Worm (Caenorhabditis elegans): Measurements from ENCODE around the gene sdz-19.

Gene sdz-19

ce11 chrX:12511384-12512007, 8.4 kb upstream of the sdz-19 start:
- TF ChIP-seq tab-1 (GFP tag; IDR thresholded peaks at IDR 0.05) (no peak), T22C8.4 (GFP tag; IDR thresholded peaks at IDR 0.05) (no peak), ref-1 (GFP tag; conservative IDR thresholded peaks at IDR 0.05) (no peak), flt-1 (GFP tag; IDR thresholded peaks at IDR 0.05) (no peak), ztf-23 (GFP tag; IDR thresholded peaks at IDR 0.05) (no peak), ztf-29 (GFP tag; IDR thresholded peaks at IDR 0.05) (no peak), klf-2 (GFP tag; conservative IDR thresholded peaks at IDR 0.05) (no peak), med-1 (GFP tag; optimal IDR thresholded peaks at IDR 0.05; ENCODE audit: insufficient read depth) (no peak), cog-1 (tag; optimal IDR thresholded peaks at IDR 0.05) (no peak)

DNA sequence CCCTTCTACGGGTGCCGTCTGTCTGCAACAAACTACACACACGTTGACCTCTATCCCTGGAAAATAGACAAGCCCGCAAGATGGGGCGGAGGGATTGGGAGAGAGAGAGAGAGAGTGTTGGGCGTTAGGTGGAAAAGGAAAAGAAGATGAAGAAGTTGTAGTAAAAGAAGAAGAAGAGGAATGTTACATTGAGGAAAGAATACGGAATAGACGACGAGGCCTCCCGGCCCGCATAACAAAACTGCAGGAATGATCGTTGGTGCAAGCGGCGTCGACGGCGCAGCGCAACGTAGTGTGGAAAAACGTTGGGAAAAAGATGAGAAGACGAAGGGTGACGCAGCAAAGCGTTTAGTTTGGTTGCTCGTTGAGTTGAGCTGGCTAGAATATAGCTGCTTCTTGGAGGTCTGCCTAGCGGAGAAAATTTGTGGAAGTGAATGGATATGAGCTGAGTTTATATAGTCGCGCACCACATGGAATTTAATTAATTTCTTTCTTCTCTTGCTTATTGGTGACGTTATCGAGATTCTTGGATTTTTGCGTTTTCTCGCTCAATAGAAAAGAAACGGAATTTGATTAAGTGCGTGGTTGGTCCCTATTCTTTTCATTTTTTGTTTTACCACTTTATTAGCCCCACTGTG, 7.1 kb upstream of the sdz-19 start:
- TF ChIP-seq tab-1 (GFP tag; IDR thresholded peaks at IDR 0.05) (no peak), ztf-29 (GFP tag; IDR thresholded peaks at IDR 0.05) (0 out of 2 replicates have a peak, but pooled peaks have one; percentile 56), cog-1 (tag; optimal IDR thresholded peaks at IDR 0.05) (peak; percentile 29)

DNA sequence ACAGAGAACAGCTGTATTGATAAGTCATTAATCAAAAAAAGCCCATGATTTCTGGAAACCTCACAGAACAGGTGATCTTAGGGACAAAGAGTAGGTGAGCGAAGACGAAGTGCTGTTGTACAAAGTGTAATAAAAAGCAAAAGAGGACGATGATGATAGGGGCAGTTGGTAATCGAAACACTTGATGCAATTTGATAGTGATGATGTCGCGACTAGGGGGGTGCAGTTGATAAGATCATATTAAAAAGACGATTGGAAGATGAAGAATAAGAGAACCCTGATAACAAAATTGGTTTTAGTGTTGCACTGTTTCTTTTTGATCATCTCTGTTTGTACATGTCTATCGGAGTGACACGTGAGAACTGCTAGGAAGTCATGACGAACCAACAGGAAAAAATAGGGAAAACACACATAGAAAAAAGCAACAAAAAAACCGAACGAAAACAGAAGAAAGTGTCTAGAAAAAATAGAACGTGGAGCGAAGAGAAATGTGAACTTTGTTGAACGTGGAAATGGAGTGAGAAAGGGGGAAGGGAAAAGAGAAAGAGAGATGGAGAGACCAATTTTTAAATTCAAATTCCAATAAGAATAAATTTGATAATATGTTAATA, 6.3 kb upstream of the sdz-19 start:
- TF ChIP-seq ztf-29 (GFP tag; IDR thresholded peaks at IDR 0.05) (no peak), cog-1 (tag; optimal IDR thresholded peaks at IDR 0.05) (no peak), klf-2 (GFP tag; conservative IDR thresholded peaks at IDR 0.05) (no peak), tab-1 (GFP tag; IDR thresholded peaks at IDR 0.05) (no peak), ztf-23 (GFP tag; IDR thresholded peaks at IDR 0.05) (no peak), ref-1 (GFP tag; conservative IDR thresholded peaks at IDR 0.05) (no peak), flt-1 (GFP tag; IDR thresholded peaks at IDR 0.05) (no peak), T22C8.4 (GFP tag; IDR thresholded peaks at IDR 0.05) (no peak), med-1 (GFP tag; optimal IDR thresholded peaks at IDR 0.05; ENCODE audit: insufficient read depth) (no peak)

ce11 chrX:12502582-12502981, 556 bp downstream of the sdz-19 start:
- 0 out of 2 replicates have a peak, but pooled peaks have one; percentile 50 for TF ChIP-seq klf-2 (GFP tag; conservative IDR thresholded peaks at IDR 0.05)

DNA sequence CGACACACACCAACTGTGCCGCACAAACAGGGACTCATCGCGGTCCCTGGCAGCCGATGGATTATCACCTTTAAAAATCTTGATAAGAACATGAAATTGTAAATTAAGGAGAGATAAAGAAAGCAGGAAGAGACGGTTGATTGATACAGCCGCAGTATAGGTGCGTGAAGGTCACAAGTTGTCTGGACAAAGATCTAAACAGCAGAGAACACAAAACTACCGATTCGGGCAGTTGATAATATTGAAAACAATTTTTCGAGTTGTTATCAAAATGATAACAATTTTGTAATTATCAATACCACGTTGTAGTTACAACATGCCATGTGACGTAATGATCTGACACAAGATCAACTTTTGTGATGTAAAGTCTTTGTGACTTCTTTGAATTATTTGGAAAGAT, 2.4 kb downstream of the sdz-19 start:
- TF ChIP-seq tab-1 (GFP tag; IDR thresholded peaks at IDR 0.05) (no peak), cog-1 (tag; optimal IDR thresholded peaks at IDR 0.05) (peak; percentile 57)

- TF ChIP-seq T22C8.4 (GFP tag; IDR thresholded peaks at IDR 0.05) (no peak), ztf-23 (GFP tag; IDR thresholded peaks at IDR 0.05) (no peak), ref-1 (GFP tag; conservative IDR thresholded peaks at IDR 0.05) (no peak), ztf-29 (GFP tag; IDR thresholded peaks at IDR 0.05) (no peak), cog-1 (tag; optimal IDR thresholded peaks at IDR 0.05) (no peak)
Observed at ce11 chrX:12492467-12492866, 10.7 kb downstream of the sdz-19 start, which contains the start of gene lips-1. TSS of gene lips-1 (plus strand) at chrX:12492767.

ce11 chrX:12491138-12491537, 12.0 kb downstream of the sdz-19 start:
- TF ChIP-seq tab-1 (GFP tag; IDR thresholded peaks at IDR 0.05) (no peak), T22C8.4 (GFP tag; IDR thresholded peaks at IDR 0.05) (no peak), klf-2 (GFP tag; conservative IDR thresholded peaks at IDR 0.05) (no peak), ztf-23 (GFP tag; IDR thresholded peaks at IDR 0.05) (no peak), flt-1 (GFP tag; IDR thresholded peaks at IDR 0.05) (no peak), med-1 (GFP tag; optimal IDR thresholded peaks at IDR 0.05; ENCODE audit: insufficient read depth) (no peak), ztf-29 (GFP tag; IDR thresholded peaks at IDR 0.05) (no peak), cog-1 (tag; optimal IDR thresholded peaks at IDR 0.05) (no peak), ref-1 (GFP tag; conservative IDR thresholded peaks at IDR 0.05) (no peak)

DNA sequence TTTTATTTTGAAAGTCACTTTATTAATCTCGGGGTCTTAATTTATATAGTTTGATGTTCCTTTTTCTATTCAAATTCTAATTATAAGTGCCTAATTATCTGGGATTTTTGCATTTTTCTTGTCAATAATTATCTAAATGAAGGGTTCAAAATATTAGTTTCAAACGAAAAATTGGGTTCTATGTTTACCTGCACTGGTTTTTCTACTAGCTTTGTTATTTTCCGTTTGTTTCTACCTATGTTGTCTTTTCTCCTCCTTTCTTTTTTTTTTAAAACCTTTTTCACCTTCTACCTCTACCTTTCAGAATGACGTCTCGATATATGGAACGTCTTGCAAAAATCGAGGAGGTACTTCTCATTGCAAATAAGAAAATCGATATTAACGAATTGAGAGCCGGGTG, 18.4 kb downstream of the sdz-19 start, which contains the start of gene tbc-13:
TSS of gene tbc-13 (plus strand) at position 301 of the 400 bp plus-strand sequence.
- TF ChIP-seq klf-2 (GFP tag; conservative IDR thresholded peaks at IDR 0.05) (no peak), ref-1 (GFP tag; conservative IDR thresholded peaks at IDR 0.05) (no peak), flt-1 (GFP tag; IDR thresholded peaks at IDR 0.05) (no peak), ztf-29 (GFP tag; IDR thresholded peaks at IDR 0.05) (no peak), cog-1 (tag; optimal IDR thresholded peaks at IDR 0.05) (no peak), tab-1 (GFP tag; IDR thresholded peaks at IDR 0.05) (no peak), med-1 (GFP tag; optimal IDR thresholded peaks at IDR 0.05; ENCODE audit: insufficient read depth) (no peak), ztf-23 (GFP tag; IDR thresholded peaks at IDR 0.05) (no peak), T22C8.4 (GFP tag; IDR thresholded peaks at IDR 0.05) (no peak)

- TF ChIP-seq T22C8.4 (GFP tag; IDR thresholded peaks at IDR 0.05) (no peak), klf-2 (GFP tag; conservative IDR thresholded peaks at IDR 0.05) (no peak), flt-1 (GFP tag; IDR thresholded peaks at IDR 0.05) (no peak), ref-1 (GFP tag; conservative IDR thresholded peaks at IDR 0.05) (no peak), ztf-23 (GFP tag; IDR thresholded peaks at IDR 0.05) (no peak), ztf-29 (GFP tag; IDR thresholded peaks at IDR 0.05) (no peak), med-1 (GFP tag; optimal IDR thresholded peaks at IDR 0.05; ENCODE audit: insufficient read depth) (no peak), cog-1 (tag; optimal IDR thresholded peaks at IDR 0.05) (no peak), tab-1 (GFP tag; IDR thresholded peaks at IDR 0.05) (no peak)
Observed at ce11 chrX:12484078-12484477, 19.1 kb downstream of the sdz-19 start.

DNA sequence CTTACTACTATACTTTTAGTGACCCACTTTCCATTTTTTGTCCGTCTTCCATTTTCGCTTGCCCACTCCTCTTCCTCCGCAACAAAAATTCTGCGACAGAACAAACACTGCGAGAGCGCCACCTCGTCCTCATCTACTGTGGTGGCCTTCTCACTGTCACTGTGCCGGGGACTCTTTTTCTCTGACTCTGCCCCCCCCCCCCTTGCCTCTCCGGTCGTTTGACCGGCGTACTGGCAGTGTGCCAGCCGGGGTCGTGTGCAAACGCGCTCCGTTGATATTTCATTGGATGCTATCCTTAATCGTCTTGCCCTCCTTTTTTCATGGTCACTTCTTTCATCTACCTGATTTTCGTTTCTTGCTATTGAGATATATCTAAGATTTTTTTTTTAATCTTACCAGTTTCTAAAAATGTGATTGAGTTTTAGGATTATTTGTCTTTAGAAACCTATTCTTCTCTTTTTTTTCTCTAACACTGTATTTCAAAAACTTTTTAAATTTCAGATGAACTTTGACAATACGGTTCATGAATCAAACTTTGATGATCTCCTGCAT, 22.6 kb downstream of the sdz-19 start, which contains the start of gene atf-6:
TSS of gene atf-6 (plus strand) at position 502 of the 552 bp plus-strand sequence.
- TF ChIP-seq cog-1 (tag; optimal IDR thresholded peaks at IDR 0.05) (peak; percentile 63), med-1 (GFP tag; optimal IDR thresholded peaks at IDR 0.05; ENCODE audit: insufficient read depth) (no peak), ztf-23 (GFP tag; IDR thresholded peaks at IDR 0.05) (0 out of 2 replicates have a peak, but pooled peaks have one; percentile 50), flt-1 (GFP tag; IDR thresholded peaks at IDR 0.05) (peak; percentile 74), klf-2 (GFP tag; conservative IDR thresholded peaks at IDR 0.05) (no peak), ztf-29 (GFP tag; IDR thresholded peaks at IDR 0.05) (no peak), T22C8.4 (GFP tag; IDR thresholded peaks at IDR 0.05) (no peak), tab-1 (GFP tag; IDR thresholded peaks at IDR 0.05) (0 out of 2 replicates have a peak, but pooled peaks have one; percentile 69), ref-1 (GFP tag; conservative IDR thresholded peaks at IDR 0.05) (0 out of 2 replicates have a peak, but pooled peaks have one; percentile 37)

All from whole organism, midembryonic.